Worm (Caenorhabditis elegans) whole organism, L1 larva: ENCODE data around the gene C06C6.9.

Source experiments
- C04F5.9 ChIP-seq: sonication (generic microtip); optimal IDR thresholded peaks from 2 replicates; lab custom pipeline; 2016; ENCODE audit warnings: missing genetic modification characterization, missing compliant biosample characterization
- C16A3.4 ChIP-seq: fragments of 150-350 bp; optimal IDR thresholded peaks from 2 replicates; lab custom pipeline; 2014; ENCODE audit warnings: missing biosample characterization, missing genetic modification characterization
- aha-1 ChIP-seq: fragments of 150-350 bp; optimal IDR thresholded peaks from 2 replicates; lab custom pipeline; 2014; ENCODE audit warnings: missing biosample characterization, missing genetic modification characterization
- ama-1 ChIP-seq: fragments of 150-350 bp; optimal IDR thresholded peaks from 2 replicates; lab custom pipeline; 2014
- blmp-1 ChIP-seq: fragments of 150-350 bp; optimal IDR thresholded peaks from 2 replicates; lab custom pipeline; 2014; ENCODE audit warnings: missing biosample characterization, missing genetic modification characterization
- ceh-63 ChIP-seq: fragments of 200-800 bp; sonication (Bioruptor generic); optimal IDR thresholded peaks from 2 replicates; lab custom pipeline; 2018; ENCODE audit warnings: mild to moderate bottlenecking, missing genetic modification characterization, missing compliant biosample characterization
- ces-1 ChIP-seq: fragments of 150-350 bp; optimal IDR thresholded peaks from 2 replicates; lab custom pipeline; 2014; ENCODE audit warnings: missing biosample characterization, missing genetic modification reagents, missing genetic modification characterization
- dpl-1 ChIP-seq, 3 experiments: fragments of 150-350 bp in 2 of 3; sonication (generic microtip) in 1 of 3; optimal IDR thresholded peaks; 2 replicates each; lab custom pipeline; 2014 to 2017; ENCODE audit warnings: missing biosample characterization in 3 of 3, missing genetic modification characterization in 3 of 3, missing genetic modification reagents in 3 of 3
- dsc-1 ChIP-seq: sonication (generic microtip); optimal IDR thresholded peaks from 2 replicates; lab custom pipeline; 2016; ENCODE audit warnings: mild to moderate bottlenecking, missing genetic modification characterization, missing compliant biosample characterization
- efl-1 ChIP-seq, 4 experiments: fragments of 150-350 bp; optimal IDR thresholded peaks in 3 of 4; peaks in 1 of 4; 1 replicate in 1 of 4; 2 replicates in 3 of 4; lab custom pipeline; 2014; ENCODE audit warnings: missing biosample characterization in 2 of 4, missing genetic modification characterization in 2 of 4, missing genetic modification reagents in 2 of 4
- efl-3 ChIP-seq: fragments of 200-800 bp; sonication (Bioruptor generic); optimal IDR thresholded peaks from 2 replicates; lab custom pipeline; 2018; ENCODE audit warnings: mild to moderate bottlenecking, missing genetic modification characterization, missing compliant biosample characterization
- egl-27 ChIP-seq, 2 experiments: fragments of 150-350 bp in 1 of 2; sonication (generic microtip); optimal IDR thresholded peaks; 3 replicates each; lab custom pipeline; 2017 to 2018; ENCODE audit warnings: missing biosample characterization in 2 of 2, missing genetic modification characterization in 2 of 2, missing genetic modification reagents in 2 of 2
- elt-2 ChIP-seq: sonication (generic microtip); optimal IDR thresholded peaks from 2 replicates; lab custom pipeline; 2016; ENCODE audit warnings: missing genetic modification characterization, mild to moderate bottlenecking, inconsistent platforms, missing compliant biosample characterization, missing genetic modification reagents
- ets-5 ChIP-seq: fragments of 200-800 bp; sonication (Bioruptor generic); IDR thresholded peaks from 2 replicates; pipeline ENCODE4 v1.3.6; 2022; ENCODE audit warnings: missing genetic modification characterization, missing compliant biosample characterization
- fkh-8 ChIP-seq: sonication (generic microtip); optimal IDR thresholded peaks from 2 replicates; lab custom pipeline; 2016; ENCODE audit warnings: mild to moderate bottlenecking, missing genetic modification characterization, missing compliant biosample characterization
- fos-1 ChIP-seq: fragments of 150-350 bp; optimal IDR thresholded peaks from 2 replicates; lab custom pipeline; 2014; ENCODE audit warnings: missing biosample characterization, missing genetic modification characterization
- grh-1 ChIP-seq: fragments of 200-800 bp; sonication (Bioruptor generic); IDR thresholded peaks from 2 replicates; pipeline ENCODE4 v1.3.6; 2022; ENCODE audit warnings: missing genetic modification reagents, missing genetic modification characterization, missing compliant biosample characterization
- hlh-17 ChIP-seq: fragments of 200-800 bp; sonication (Bioruptor generic); optimal IDR thresholded peaks from 2 replicates; lab custom pipeline; 2018; ENCODE audit warnings: missing genetic modification characterization, mild to moderate bottlenecking, missing compliant biosample characterization, moderate library complexity, borderline replicate concordance
- hlh-4 ChIP-seq: sonication (generic microtip); optimal IDR thresholded peaks from 2 replicates; lab custom pipeline; 2016; ENCODE audit warnings: mild to moderate bottlenecking, missing genetic modification characterization, missing compliant biosample characterization
- isw-1 ChIP-seq: fragments of 200-800 bp; sonication (Bioruptor generic); IDR thresholded peaks from 2 replicates; pipeline ENCODE4 v1.3.6; 2022; ENCODE audit warnings: missing genetic modification characterization, missing compliant biosample characterization
- jun-1 ChIP-seq: fragments of 150-350 bp; optimal IDR thresholded peaks from 2 replicates; lab custom pipeline; 2014; ENCODE audit warnings: missing biosample characterization, missing genetic modification reagents, missing genetic modification characterization
- lin-15B ChIP-seq: fragments of 150-350 bp; sonication (generic microtip); optimal IDR thresholded peaks from 3 replicates; lab custom pipeline; 2014; ENCODE audit warnings: missing biosample characterization, missing genetic modification characterization
- lin-35 ChIP-seq, 2 experiments: fragments of 150-350 bp; optimal IDR thresholded peaks; 2 replicates each; lab custom pipeline; 2014; ENCODE audit warnings: missing biosample characterization in 2 of 2, missing genetic modification characterization in 2 of 2, missing genetic modification reagents in 2 of 2
- lir-3 ChIP-seq: sonication (generic microtip); optimal IDR thresholded peaks from 2 replicates; lab custom pipeline; 2016; ENCODE audit warnings: mild to moderate bottlenecking, missing genetic modification characterization, moderate library complexity, missing compliant biosample characterization; ENCODE audit not compliant: poor library complexity
- mab-9 ChIP-seq: fragments of 200-800 bp; sonication (Bioruptor generic); IDR thresholded peaks from 2 replicates; pipeline ENCODE4 v1.3.6; 2022; ENCODE audit warnings: missing genetic modification reagents, missing genetic modification characterization, missing compliant biosample characterization
- mdl-1 ChIP-seq, 2 experiments: fragments of 150-350 bp; optimal IDR thresholded peaks; 2 replicates each; lab custom pipeline; 2014 to 2017; ENCODE audit warnings: missing biosample characterization in 2 of 2, missing genetic modification characterization in 2 of 2, inconsistent platforms in 1 of 2
- mep-1 ChIP-seq: fragments of 150-350 bp; optimal IDR thresholded peaks from 2 replicates; lab custom pipeline; 2014; ENCODE audit warnings: missing biosample characterization, missing genetic modification characterization
- nhr-12 ChIP-seq: sonication (generic microtip); optimal IDR thresholded peaks from 2 replicates; lab custom pipeline; 2017; ENCODE audit warnings: missing biosample characterization, missing genetic modification characterization
- nhr-20 ChIP-seq: sonication (generic microtip); optimal IDR thresholded peaks from 2 replicates; lab custom pipeline; 2016; ENCODE audit warnings: mild to moderate bottlenecking, missing genetic modification characterization, missing compliant biosample characterization
- nhr-237 ChIP-seq: fragments of 150-350 bp; optimal IDR thresholded peaks from 2 replicates; lab custom pipeline; 2014; ENCODE audit warnings: missing biosample characterization, missing genetic modification characterization
- nhr-71 ChIP-seq: sonication (generic microtip); optimal IDR thresholded peaks from 2 replicates; lab custom pipeline; 2016; ENCODE audit warnings: mild to moderate bottlenecking, missing genetic modification characterization, moderate library complexity, missing compliant biosample characterization
- nhr-76 ChIP-seq: sonication (generic microtip); optimal IDR thresholded peaks from 2 replicates; lab custom pipeline; 2017; ENCODE audit warnings: missing biosample characterization, missing genetic modification characterization
- nhr-85 ChIP-seq: sonication (generic microtip); peaks from one replicate; lab custom pipeline; 2016; ENCODE audit warnings: missing genetic modification characterization, inconsistent platforms, missing compliant biosample characterization
- pax-3 ChIP-seq: fragments of 200-800 bp; sonication (Bioruptor generic); optimal IDR thresholded peaks from 2 replicates; lab custom pipeline; 2018; ENCODE audit warnings: mild to moderate bottlenecking, missing genetic modification characterization, moderate library complexity, missing compliant biosample characterization
- rnt-1 ChIP-seq: sonication (generic microtip); optimal IDR thresholded peaks from 2 replicates; lab custom pipeline; 2016; ENCODE audit warnings: mild to moderate bottlenecking, missing genetic modification characterization, moderate library complexity, missing compliant biosample characterization
- skn-1 ChIP-seq: fragments of 150-350 bp; optimal IDR thresholded peaks from 2 replicates; lab custom pipeline; 2014; ENCODE audit warnings: missing biosample characterization, missing genetic modification characterization
- snpc-4 ChIP-seq: fragments of 150-350 bp; optimal IDR thresholded peaks from 2 replicates; lab custom pipeline; 2014; ENCODE audit warnings: missing biosample characterization, missing genetic modification characterization
- snu-23 ChIP-seq: sonication (generic microtip); optimal IDR thresholded peaks from 2 replicates; lab custom pipeline; 2016; ENCODE audit warnings: missing genetic modification characterization, missing compliant biosample characterization
- sox-4 ChIP-seq: sonication (generic microtip); optimal IDR thresholded peaks from 2 replicates; lab custom pipeline; 2016; ENCODE audit warnings: missing genetic modification characterization, missing compliant biosample characterization
- sup-37 ChIP-seq: fragments of 200-800 bp; sonication (Bioruptor generic); optimal IDR thresholded peaks from 2 replicates; lab custom pipeline; 2018; ENCODE audit warnings: mild to moderate bottlenecking, missing genetic modification characterization, missing compliant biosample characterization
- swsn-7 ChIP-seq: sonication (generic microtip); optimal IDR thresholded peaks from 2 replicates; lab custom pipeline; 2016; ENCODE audit warnings: missing genetic modification characterization, missing compliant biosample characterization
- tbx-2 ChIP-seq: sonication (generic microtip); optimal IDR thresholded peaks from 2 replicates; lab custom pipeline; 2016; ENCODE audit warnings: missing genetic modification characterization, missing compliant biosample characterization
- tlp-1 ChIP-seq: fragments of 150-350 bp; optimal IDR thresholded peaks from 2 replicates; lab custom pipeline; 2014; ENCODE audit warnings: missing biosample characterization, missing genetic modification characterization
- unc-130 ChIP-seq: fragments of 150-350 bp; optimal IDR thresholded peaks from 2 replicates; lab custom pipeline; 2017; ENCODE audit warnings: missing biosample characterization, missing genetic modification characterization, inconsistent platforms
- unc-86 ChIP-seq: sonication (generic microtip); optimal IDR thresholded peaks from 2 replicates; lab custom pipeline; 2016; ENCODE audit warnings: missing genetic modification characterization, missing compliant biosample characterization
- vab-15 ChIP-seq: sonication (generic microtip); optimal IDR thresholded peaks from 2 replicates; lab custom pipeline; 2017; ENCODE audit warnings: missing genotype, mild to moderate bottlenecking, missing genetic modification characterization, missing compliant biosample characterization

Gene C06C6.9

ce11 chrV:16007505-16007904 is 10.9 kb upstream of the C06C6.9 start, which contains the start of gene str-231:
Gene str-231 (minus strand): TSS chrV:16007605.
- TF ChIP-seq aha-1 (tag; lab: Kevin White, UChicago) (no peak), nhr-12 (tag; lab: Kevin White, UChicago) (no peak), C16A3.4 (tag; lab: Kevin White, UChicago) (no peak), elt-2 (no peak), isw-1 (GFP tag; lab: Robert Waterston, UW) (no peak), swsn-7 (tag; lab: Kevin White, UChicago) (no peak), efl-1 (optimal IDR thresholded peaks at IDR 0.05; lab: Kevin White, UChicago) (no peak), efl-1 (GFP tag; optimal IDR thresholded peaks at IDR 0.05 in 1 of 2; lab: Kevin White, UChicago) (peak in 1 of 2 experiments; percentile 45), fos-1 (tag; lab: Kevin White, UChicago) (no peak), fkh-8 (tag; lab: Kevin White, UChicago) (peak; percentile 38), egl-27 (tag; optimal IDR thresholded peaks at IDR 0.05; lab: Kevin White, UChicago) (no peak)

ce11 chrV:16002288-16002687 is 5.7 kb upstream of the C06C6.9 start, which contains the start of gene nhr-63:
Gene nhr-63 (plus strand): TSS chrV:16002588.
- TF ChIP-seq nhr-76 (tag; lab: Kevin White, UChicago) (no peak), tbx-2 (tag; lab: Kevin White, UChicago) (no peak), ceh-63 (GFP tag; lab: Kevin White, UChicago) (no peak), C16A3.4 (tag; lab: Kevin White, UChicago) (no peak), efl-1 (optimal IDR thresholded peaks at IDR 0.05; lab: Kevin White, UChicago) (no peak), efl-1 (GFP tag; optimal IDR thresholded peaks at IDR 0.05 in 1 of 2; lab: Kevin White, UChicago) (peak in 1 of 2 experiments; percentile 3), hlh-17 (no peak), isw-1 (GFP tag; lab: Robert Waterston, UW) (no peak), ets-5 (GFP tag; lab: Robert Waterston, UW) (no peak), sup-37 (no peak)

DNA sequence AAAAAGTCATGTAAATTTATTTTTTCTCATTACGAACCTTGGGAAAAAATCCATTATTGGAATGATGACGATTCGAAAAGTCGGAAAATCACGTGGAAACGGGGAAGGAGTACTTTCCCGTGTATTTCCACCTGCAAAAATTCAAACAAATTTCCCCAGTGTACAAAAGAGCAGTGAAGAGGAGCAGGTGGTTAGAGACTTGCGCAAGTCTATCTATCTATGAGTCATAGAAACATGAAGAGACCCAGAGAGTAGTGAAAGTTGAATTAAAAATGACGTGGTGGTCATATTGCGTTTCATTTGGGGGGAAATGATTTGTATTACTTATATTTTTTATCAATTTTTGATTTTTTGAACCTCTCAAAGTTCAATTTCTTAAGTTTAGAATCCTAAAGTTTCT is 3.9 kb upstream of the C06C6.9 start, which contains the start of gene nhr-50:
Gene nhr-50 (minus strand): TSS at position 199 of the 400 bp plus-strand sequence.
- TF ChIP-seq hlh-17 (no peak), ces-1 (GFP tag; lab: Kevin White, UChicago) (no peak), hlh-4 (tag; lab: Kevin White, UChicago) (peak; percentile 80), nhr-85 (tag; lab: Kevin White, UChicago) (peak; percentile 85), rnt-1 (tag; lab: Kevin White, UChicago) (peak; percentile 10), lin-15B (tag; lab: Kevin White, UChicago) (no peak), skn-1 (peak; percentile 69), dpl-1 (GFP tag; optimal IDR thresholded peaks at IDR 0.05; lab: Kevin White, UChicago) (peak in 1 of 3 experiments; percentile 30), sox-4 (tag; lab: Kevin White, UChicago) (peak; percentile 7), swsn-7 (tag; lab: Kevin White, UChicago) (peak; percentile 36), nhr-237 (tag; lab: Kevin White, UChicago) (peak; percentile 18), lin-35 (GFP tag; optimal IDR thresholded peaks at IDR 0.05; lab: Kevin White, UChicago) (peak; percentile 13 to 27), C04F5.9 (tag; lab: Kevin White, UChicago) (no peak), fos-1 (tag; lab: Kevin White, UChicago) (peak; percentile 91), snpc-4 (tag; lab: Kevin White, UChicago) (peak; percentile 5), ceh-63 (GFP tag; lab: Kevin White, UChicago) (no peak), nhr-71 (tag; lab: Kevin White, UChicago) (peak; percentile 81), elt-2 (peak; percentile 83), blmp-1 (peak; percentile 88), ama-1 (lab: Kevin White, UChicago) (no peak), grh-1 (GFP tag; lab: Robert Waterston, UW) (no peak), pax-3 (tag; lab: Kevin White, UChicago) (peak; percentile 36), dsc-1 (tag; lab: Kevin White, UChicago) (no peak), snu-23 (GFP tag; lab: Kevin White, UChicago) (peak; percentile 46), fkh-8 (tag; lab: Kevin White, UChicago) (peak; percentile 88), mdl-1 (tag; optimal IDR thresholded peaks at IDR 0.05; lab: Kevin White, UChicago) (peak in 1 of 2 experiments; percentile 53), tlp-1 (tag; lab: Kevin White, UChicago) (no peak), vab-15 (no peak), jun-1 (tag; lab: Kevin White, UChicago) (peak; percentile 93), efl-3 (no peak), mab-9 (GFP tag; lab: Robert Waterston, UW) (no peak), nhr-20 (tag; lab: Kevin White, UChicago) (peak; percentile 70), ets-5 (GFP tag; lab: Robert Waterston, UW) (no peak), unc-130 (no peak), mep-1 (tag; lab: Kevin White, UChicago) (peak; percentile 25), unc-86 (tag; lab: Kevin White, UChicago) (no peak), lir-3 (tag; lab: Kevin White, UChicago) (no peak), nhr-76 (tag; lab: Kevin White, UChicago) (no peak), isw-1 (GFP tag; lab: Robert Waterston, UW) (no peak; the same call in 1 of the 2 replicates)
